Worm (Caenorhabditis elegans) whole organism, late embryonic: Measurements from ENCODE around the gene R151.10.

ENCODE experiments used
- dmd-4 ChIP-seq: sonication (generic microtip); optimal IDR thresholded peaks from 2 replicates; lab custom pipeline; 2016; ENCODE audit warnings: borderline replicate concordance, missing genetic modification characterization, missing compliant biosample characterization
- hlh-13 ChIP-seq: fragments of 200-800 bp; sonication (Bioruptor generic); optimal IDR thresholded peaks from 2 replicates; lab custom pipeline; 2018; ENCODE audit warnings: mild to moderate bottlenecking, missing genetic modification characterization, missing compliant biosample characterization
- hlh-15 ChIP-seq: sonication (generic microtip); optimal IDR thresholded peaks from 2 replicates; lab custom pipeline; 2016; ENCODE audit warnings: missing genetic modification characterization, missing compliant biosample characterization
- nhr-11 ChIP-seq: fragments of 150-350 bp; optimal IDR thresholded peaks from 2 replicates; lab custom pipeline; 2014; ENCODE audit warnings: missing biosample characterization, missing genetic modification characterization
- odd-2 ChIP-seq: sonication (generic microtip); optimal IDR thresholded peaks from 2 replicates; lab custom pipeline; 2017; ENCODE audit warnings: antibody characterized with exemption, mild to moderate bottlenecking, missing genetic modification characterization, missing compliant biosample characterization
- pha-2 ChIP-seq: sonication (generic microtip); optimal IDR thresholded peaks from 2 replicates; lab custom pipeline; 2017; ENCODE audit warnings: mild to moderate bottlenecking, missing genetic modification characterization, missing compliant biosample characterization
- rnt-1 ChIP-seq: sonication (generic microtip); optimal IDR thresholded peaks from 2 replicates; lab custom pipeline; 2016; ENCODE audit warnings: missing genetic modification characterization, missing compliant biosample characterization
- tbx-2 ChIP-seq: sonication (generic microtip); optimal IDR thresholded peaks from 2 replicates; lab custom pipeline; 2016; ENCODE audit warnings: missing genetic modification characterization, missing compliant biosample characterization
- unc-86 ChIP-seq: sonication (generic microtip); optimal IDR thresholded peaks from 2 replicates; lab custom pipeline; 2016; ENCODE audit warnings: missing genetic modification characterization, missing compliant biosample characterization
- zip-5 ChIP-seq: sonication (generic microtip); optimal IDR thresholded peaks from 2 replicates; lab custom pipeline; 2016; ENCODE audit warnings: missing genetic modification characterization, missing compliant biosample characterization

ce11 chrIII:7197973-7198372, 32.8 kb downstream of the R151.10 start, which contains the start of gene exos-9:
- TF ChIP-seq dmd-4 (tag; lab: Kevin White, UChicago) (no peak), nhr-11 (tag; lab: Kevin White, UChicago) (no peak), hlh-13 (GFP tag; lab: Kevin White, UChicago) (no peak), unc-86 (tag; lab: Kevin White, UChicago) (no peak), pha-2 (no peak), rnt-1 (no peak), zip-5 (no peak), tbx-2 (tag; lab: Kevin White, UChicago) (no peak), hlh-15 (no peak), odd-2 (no peak)
